Fruit fly (Drosophila melanogaster) whole organism, embryonic: ENCODE results near the gene Tgt.
A peak's percentile ranks its signal among the peaks of the same experiment; 100 is the strongest.

Source experiments
- Ada2b ChIP-seq: fragments of 200-800 bp; sonication (Bioruptor generic); IDR thresholded peaks from 2 replicates; pipeline ENCODE4 v1.3.6; 2022; ENCODE audit warnings: missing biosample characterization, missing genetic modification characterization
- Antp ChIP-seq: fragments of 200-800 bp; sonication (Bioruptor generic); optimal IDR thresholded peaks from 3 replicates; lab custom pipeline; 2016; ENCODE audit warnings: missing biosample characterization, missing genetic modification characterization
- Atf-2 ChIP-seq: fragments of 200-800 bp; sonication (Bioruptor generic); optimal IDR thresholded peaks from 2 replicates; lab custom pipeline; 2016; ENCODE audit warnings: missing biosample characterization, missing genetic modification characterization
- C15 ChIP-seq: fragments of 200-800 bp; sonication (Bioruptor generic); IDR thresholded peaks from 3 replicates; pipeline ENCODE4 v1.3.6; 2022; ENCODE audit warnings: missing biosample characterization, missing genetic modification characterization
- CG10959 ChIP-seq: fragments of 200-800 bp; sonication (Bioruptor generic); IDR thresholded peaks from 2 replicates; pipeline ENCODE4 v1.3.6; 2022; ENCODE audit warnings: missing biosample characterization, missing genetic modification characterization
- CG1233 ChIP-seq: fragments of 200-800 bp; sonication (Bioruptor generic); optimal IDR thresholded peaks from 4 replicates; lab custom pipeline; 2018; ENCODE audit warnings: missing biosample characterization, mild to moderate bottlenecking, missing genetic modification characterization
- CG12942 ChIP-seq: fragments of 200-800 bp; sonication (Bioruptor generic); optimal IDR thresholded peaks from 3 replicates; lab custom pipeline; 2016; ENCODE audit warnings: missing biosample characterization, missing genetic modification characterization
- CG13296 ChIP-seq: fragments of 200-800 bp; sonication (Bioruptor generic); optimal IDR thresholded peaks from 3 replicates; lab custom pipeline; 2018; ENCODE audit warnings: missing biosample characterization, mild to moderate bottlenecking, missing genetic modification characterization
- CG14050 ChIP-seq: fragments of 200-800 bp; sonication (Bioruptor generic); IDR thresholded peaks from 3 replicates; pipeline ENCODE4 v1.3.6; 2022; ENCODE audit warnings: missing biosample characterization, missing genetic modification characterization
- CG14710 ChIP-seq: fragments of 200-800 bp; sonication (Bioruptor generic); optimal IDR thresholded peaks from 3 replicates; lab custom pipeline; 2019; ENCODE audit warnings: missing biosample characterization, mild to moderate bottlenecking, missing genetic modification characterization, moderate library complexity
- CG17186 ChIP-seq: fragments of 200-800 bp; sonication (Bioruptor generic); optimal IDR thresholded peaks from 3 replicates; lab custom pipeline; 2017; ENCODE audit warnings: missing biosample characterization, missing genetic modification reagents, missing genetic modification characterization
- CG2889 ChIP-seq: fragments of 200-800 bp; sonication (Bioruptor generic); IDR thresholded peaks from 3 replicates; pipeline ENCODE4 v1.3.6; 2022; ENCODE audit warnings: missing biosample characterization, missing genetic modification characterization
- CG30403 ChIP-seq: fragments of 200-800 bp; sonication (Bioruptor generic); optimal IDR thresholded peaks from 3 replicates; lab custom pipeline; 2016; ENCODE audit warnings: missing biosample characterization, missing genetic modification characterization
- CG30431 ChIP-seq: fragments of 200-800 bp; sonication (Bioruptor generic); optimal IDR thresholded peaks from 2 replicates; lab custom pipeline; 2017; ENCODE audit warnings: missing biosample characterization, missing genetic modification characterization
- CG33557 ChIP-seq: fragments of 200-800 bp; sonication (Bioruptor generic); optimal IDR thresholded peaks from 2 replicates; lab custom pipeline; 2019; ENCODE audit warnings: missing biosample characterization, mild to moderate bottlenecking, missing genetic modification characterization, moderate library complexity
- CG7271 ChIP-seq: fragments of 200-800 bp; sonication (Bioruptor generic); optimal IDR thresholded peaks from 2 replicates; lab custom pipeline; 2018; ENCODE audit warnings: missing biosample characterization, mild to moderate bottlenecking, missing genetic modification characterization, moderate library complexity
- CG7928 ChIP-seq: fragments of 200-800 bp; sonication (Bioruptor generic); optimal IDR thresholded peaks from 2 replicates; lab custom pipeline; 2017; ENCODE audit warnings: missing biosample characterization, mild to moderate bottlenecking, missing genetic modification characterization
- CG8290 ChIP-seq, 3 experiments: fragments of 200-800 bp; sonication (Bioruptor generic); optimal IDR thresholded peaks; 2 replicates each; lab custom pipeline; 2016 to 2019; ENCODE audit warnings: missing biosample characterization in 3 of 3, missing genetic modification characterization in 3 of 3, mild to moderate bottlenecking in 2 of 3, moderate library complexity in 1 of 3
- Chrac-16 ChIP-seq: fragments of 200-800 bp; sonication (Bioruptor generic); optimal IDR thresholded peaks from 3 replicates; lab custom pipeline; 2016; ENCODE audit warnings: missing biosample characterization, missing genetic modification characterization
- Dp ChIP-seq: fragments of 200-800 bp; sonication (Bioruptor generic); optimal IDR thresholded peaks from 2 replicates; lab custom pipeline; 2018; ENCODE audit warnings: missing biosample characterization, mild to moderate bottlenecking, missing genetic modification characterization, moderate library complexity
- Fer1 ChIP-seq: fragments of 200-800 bp; sonication (Bioruptor generic); optimal IDR thresholded peaks from 2 replicates; lab custom pipeline; 2017; ENCODE audit warnings: missing biosample characterization, mild to moderate bottlenecking, missing genetic modification characterization
- H15 ChIP-seq: fragments of 200-800 bp; sonication (Bioruptor generic); IDR thresholded peaks from 3 replicates; pipeline ENCODE4 v1.3.6; 2022; ENCODE audit warnings: missing biosample characterization, missing genetic modification characterization
- Hr78 ChIP-seq, 2 experiments: fragments of 200-800 bp in 1 of 2; fragments of >200 bp in 1 of 2; sonication (Bioruptor generic) in 1 of 2; optimal IDR thresholded peaks; 2 replicates each; lab custom pipeline; 2017 to 2019; ENCODE audit warnings: missing biosample characterization in 2 of 2, missing genetic modification characterization in 2 of 2, mild to moderate bottlenecking in 1 of 2, moderate library complexity in 1 of 2
- Lhr ChIP-seq: fragments of 200-800 bp; sonication (Bioruptor generic); optimal IDR thresholded peaks from 3 replicates; lab custom pipeline; 2017; ENCODE audit warnings: mild to moderate bottlenecking, missing biosample characterization, missing genetic modification reagents, missing genetic modification characterization
- Lpt ChIP-seq: fragments of >200 bp; optimal IDR thresholded peaks from 2 replicates; lab custom pipeline; 2018; ENCODE audit warnings: missing biosample characterization, missing genetic modification characterization
- MBD-R2 ChIP-seq: fragments of 200-800 bp; sonication (Bioruptor generic); IDR thresholded peaks from 2 replicates; pipeline ENCODE4 v1.3.6; 2022; ENCODE audit warnings: missing biosample characterization, missing genetic modification characterization
- Mes4 ChIP-seq: fragments of 200-800 bp; sonication (Bioruptor generic); optimal IDR thresholded peaks from 2 replicates; lab custom pipeline; 2016; ENCODE audit warnings: missing biosample characterization, missing genetic modification characterization
- Nf-YA ChIP-seq: fragments of 200-800 bp; sonication (Bioruptor generic); IDR thresholded peaks from 2 replicates; pipeline ENCODE4 v1.3.6; 2022; ENCODE audit warnings: missing biosample characterization, missing genetic modification characterization
- Oaz ChIP-seq: fragments of 200-800 bp; sonication (Bioruptor generic); IDR thresholded peaks from 2 replicates; pipeline ENCODE4 v1.3.6; 2022; ENCODE audit warnings: missing biosample characterization, missing genetic modification characterization
- Rfx ChIP-seq: fragments of 200-800 bp; sonication (Bioruptor generic); IDR thresholded peaks from 2 replicates; pipeline ENCODE4 v1.3.6; 2022; ENCODE audit warnings: missing biosample characterization, missing genetic modification characterization
- Rx ChIP-seq: fragments of 200-800 bp; sonication (Bioruptor generic); IDR thresholded peaks from 2 replicates; pipeline ENCODE4 v1.3.6; 2022; ENCODE audit warnings: missing biosample characterization, missing genetic modification characterization
- al ChIP-seq: fragments of 200-800 bp; sonication (Bioruptor generic); IDR thresholded peaks from 2 replicates; pipeline ENCODE4 v1.3.6; 2022; ENCODE audit warnings: missing biosample characterization, missing genetic modification characterization
- ara ChIP-seq: fragments of 200-800 bp; sonication (Bioruptor generic); IDR thresholded peaks from 2 replicates; pipeline ENCODE4 v1.3.6; 2022; ENCODE audit warnings: missing biosample characterization, missing genetic modification characterization
- az2 ChIP-seq: fragments of 200-800 bp; sonication (Bioruptor generic); optimal IDR thresholded peaks from 3 replicates; lab custom pipeline; 2016; ENCODE audit warnings: missing biosample characterization, missing genetic modification characterization
- cad ChIP-seq: fragments of >200 bp; optimal IDR thresholded peaks from 2 replicates; lab custom pipeline; 2017; ENCODE audit warnings: missing biosample characterization, missing genetic modification characterization
- caup ChIP-seq: fragments of 200-800 bp; sonication (Bioruptor generic); optimal IDR thresholded peaks from 3 replicates; lab custom pipeline; 2017; ENCODE audit warnings: missing biosample characterization, mild to moderate bottlenecking, missing genetic modification characterization, moderate library complexity; ENCODE audit not compliant: severe bottlenecking
- da ChIP-seq: fragments of 200-800 bp; sonication (Bioruptor generic); optimal IDR thresholded peaks from 2 replicates; lab custom pipeline; 2016; ENCODE audit warnings: missing biosample characterization, missing genetic modification characterization
- dan ChIP-seq: fragments of 200-800 bp; sonication (Bioruptor generic); IDR thresholded peaks from 2 replicates; pipeline ENCODE4 v1.3.6; 2022; ENCODE audit warnings: missing biosample characterization, missing genetic modification characterization
- dpn ChIP-seq, 2 experiments: fragments of 200-800 bp; sonication (Bioruptor generic); optimal IDR thresholded peaks; 3 replicates each; lab custom pipeline; 2016; ENCODE audit warnings: missing biosample characterization in 2 of 2, missing genetic modification characterization in 2 of 2
- eyg ChIP-seq: fragments of 200-800 bp; sonication (Bioruptor generic); optimal IDR thresholded peaks from 3 replicates; lab custom pipeline; 2016; ENCODE audit warnings: missing biosample characterization, missing genetic modification characterization
- ftz-f1 ChIP-seq: fragments of 200-800 bp; sonication (Bioruptor generic); optimal IDR thresholded peaks from 2 replicates; lab custom pipeline; 2016; ENCODE audit warnings: missing biosample characterization, missing genetic modification characterization
- hkb ChIP-seq, 2 experiments: fragments of 200-800 bp in 1 of 2; fragments of >200 bp in 1 of 2; sonication (Bioruptor generic) in 1 of 2; IDR thresholded peaks in 1 of 2; optimal IDR thresholded peaks in 1 of 2; 2 replicates each; pipeline versions ENCODE4 v1.3.6 to Lab custom; 2017 to 2022; ENCODE audit warnings: missing biosample characterization in 1 of 2, missing genetic modification characterization in 1 of 2
- nom ChIP-seq: fragments of 200-800 bp; sonication (Bioruptor generic); optimal IDR thresholded peaks from 2 replicates; lab custom pipeline; 2017; ENCODE audit warnings: missing biosample characterization, missing genetic modification characterization, mild to moderate bottlenecking, moderate library complexity, missing genetic modification reagents
- odd ChIP-seq: fragments of 200-800 bp; sonication (Bioruptor generic); optimal IDR thresholded peaks from 2 replicates; lab custom pipeline; 2017; ENCODE audit warnings: missing biosample characterization, mild to moderate bottlenecking, missing genetic modification characterization
- otp ChIP-seq: fragments of 200-800 bp; sonication (Bioruptor generic); IDR thresholded peaks from 3 replicates; pipeline ENCODE4, ENCODE4 v1.3.6; 2022; ENCODE audit warnings: missing biosample characterization, missing genetic modification characterization
- repo ChIP-seq: fragments of 200-800 bp; sonication (Bioruptor generic); optimal IDR thresholded peaks from 2 replicates; lab custom pipeline; 2016; ENCODE audit warnings: missing biosample characterization, missing genetic modification characterization
- seq ChIP-seq: fragments of 200-800 bp; sonication (Bioruptor generic); IDR thresholded peaks from 2 replicates; pipeline ENCODE4 v1.3.6; 2022; ENCODE audit warnings: missing biosample characterization, missing genetic modification characterization
- shn ChIP-seq: fragments of 200-800 bp; sonication (Bioruptor generic); optimal IDR thresholded peaks from 3 replicates; lab custom pipeline; 2016; ENCODE audit warnings: missing biosample characterization, missing genetic modification characterization
- slbo ChIP-seq: fragments of 200-800 bp; sonication (Bioruptor generic); IDR thresholded peaks from 2 replicates; pipeline ENCODE4 v1.3.6; 2022; ENCODE audit warnings: missing biosample characterization, missing genetic modification characterization
- slp2 ChIP-seq: fragments of 200-800 bp; sonication (Bioruptor generic); optimal IDR thresholded peaks from 2 replicates; lab custom pipeline; 2016; ENCODE audit warnings: missing biosample characterization, missing genetic modification characterization
- tgo ChIP-seq: fragments of 200-800 bp; sonication (Bioruptor generic); IDR thresholded peaks from 3 replicates; pipeline ENCODE4 v1.3.6; 2022; ENCODE audit warnings: missing biosample characterization, missing genetic modification characterization

Tgt gene

DNA sequence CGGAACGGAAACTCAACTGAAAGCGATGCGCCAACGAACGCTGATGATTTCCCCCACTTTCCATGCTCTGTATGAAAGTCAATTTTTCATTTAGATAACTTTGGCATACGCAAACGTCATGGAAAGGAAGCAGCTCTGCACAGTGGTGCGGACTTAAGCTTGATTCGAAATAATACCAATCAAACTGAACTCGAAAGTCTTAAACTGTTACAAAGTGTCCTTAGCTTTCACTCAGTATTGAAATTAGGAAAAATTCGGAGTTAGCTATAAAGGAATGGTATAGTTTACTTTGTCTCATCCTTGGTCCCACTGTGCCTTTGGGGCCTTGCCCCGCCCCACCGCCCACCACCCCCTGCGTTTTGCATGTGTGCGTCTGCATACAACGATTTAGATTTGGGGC, 23.6 kb downstream of the Tgt start (continued):
- TF ChIP-seq MBD-R2 (peak; percentile 38; the same call in 1 of the 2 replicates), H15 (peak; percentile 63; the same call in 1 of the 3 replicates), Oaz (peak; percentile 58), CG7928 (GFP tag; lab: Kevin White, UChicago) (no peak), slbo (GFP tag; lab: Robert Waterston, UW) (peak; percentile 85), CG17186 (no peak), eyg (GFP tag; lab: Kevin White, UChicago) (no peak), CG12942 (GFP tag; lab: Kevin White, UChicago) (peak; percentile 10), repo (no peak), Dp (GFP tag; lab: Kevin White, UChicago) (no peak), Mes4 (GFP tag; lab: Kevin White, UChicago) (no peak), al (GFP tag; lab: Robert Waterston, UW) (no peak), Rfx (GFP tag; lab: Robert Waterston, UW) (peak; percentile 74), Fer1 (peak; percentile 57), Chrac-16 (no peak), dpn (GFP tag; optimal IDR thresholded peaks at IDR 0.05; lab: Kevin White, UChicago) (peak; percentile 16 to 50), Hr78 (GFP tag; optimal IDR thresholded peaks at IDR 0.05; lab: Kevin White, UChicago) (no peak), CG14710 (no peak), nom (GFP tag; lab: Kevin White, UChicago) (no peak), hkb (optimal IDR thresholded peaks at IDR 0.05; lab: Kevin White, UChicago) (no peak), hkb (GFP tag; IDR thresholded peaks at IDR 0.05; lab: Robert Waterston, UW) (peak; percentile 75), dan (GFP tag; lab: Robert Waterston, UW) (no peak), caup (GFP tag; lab: Kevin White, UChicago) (peak; percentile 51), CG14050 (GFP tag; lab: Robert Waterston, UW) (peak; percentile 58; the same call in 2 of the 3 replicates), Ada2b (GFP tag; lab: Robert Waterston, UW) (peak; percentile 78), CG8290 (GFP tag; optimal IDR thresholded peaks at IDR 0.05; lab: Kevin White, UChicago) (no peak), CG8290 (tag; optimal IDR thresholded peaks at IDR 0.05; lab: Kevin White, UChicago) (peak in 1 of 2 experiments; percentile 43), otp (GFP tag; lab: Robert Waterston, UW) (peak; percentile 70; the same call in 2 of the 3 replicates), CG30431 (no peak), odd (peak; percentile 24), ara (GFP tag; lab: Robert Waterston, UW) (0 out of 2 replicates have a peak, but pooled peaks have one; percentile 13), CG7271 (no peak), Lhr (GFP tag; lab: Kevin White, UChicago) (no peak), cad (no peak), Nf-YA (GFP tag; lab: Robert Waterston, UW) (peak; percentile 61), Lpt (no peak), CG10959 (GFP tag; lab: Robert Waterston, UW) (0 out of 2 replicates have a peak, but pooled peaks have one; percentile 36), Antp (GFP tag; lab: Kevin White, UChicago) (peak; percentile 15), slp2 (GFP tag; lab: Kevin White, UChicago) (no peak), tgo (GFP tag; lab: Robert Waterston, UW) (peak; percentile 54; the same call in 2 of the 3 replicates), Rx (peak; percentile 72), az2 (GFP tag; lab: Kevin White, UChicago) (no peak), CG2889 (GFP tag; lab: Robert Waterston, UW) (peak; percentile 57; the same call in 1 of the 3 replicates), CG33557 (GFP tag; lab: Kevin White, UChicago) (no peak), seq (GFP tag; lab: Robert Waterston, UW) (peak; percentile 64), ftz-f1 (GFP tag; lab: Kevin White, UChicago) (no peak), C15 (0 out of 3 replicates have a peak, but pooled peaks have one; percentile 44), CG13296 (no peak), CG1233 (GFP tag; lab: Kevin White, UChicago) (no peak), CG30403 (peak; percentile 31), da (GFP tag; lab: Kevin White, UChicago) (no peak), Atf-2 (GFP tag; lab: Kevin White, UChicago) (no peak), shn (GFP tag; lab: Kevin White, UChicago) (no peak)
